Worm (Caenorhabditis elegans) whole organism, midembryonic: ENCODE data around the gene F36H12.5.

ENCODE experiments used
- cog-1 ChIP-seq: sonication (generic microtip); optimal IDR thresholded peaks from 2 replicates; lab custom pipeline; 2016; ENCODE audit warnings: missing genetic modification characterization, missing compliant biosample characterization
- flt-1 ChIP-seq: fragments of 200-800 bp; sonication (Bioruptor generic); IDR thresholded peaks from 2 replicates; pipeline ENCODE4 v1.3.6; 2022; ENCODE audit warnings: missing genetic modification characterization, missing compliant biosample characterization
- ref-1 ChIP-seq: fragments of 200-800 bp; sonication (Bioruptor generic); conservative IDR thresholded peaks from 2 replicates; pipeline ENCODE4 v1.3.6; 2022; ENCODE audit warnings: missing genetic modification reagents, missing genetic modification characterization, missing compliant biosample characterization

ce11 chrIV:5306040-5306439 is 39.5 kb downstream of the F36H12.5 start, which contains the start of gene ZK354.8:
- TF ChIP-seq flt-1 (GFP tag; lab: Robert Waterston, UW) (no peak), ref-1 (GFP tag; lab: Robert Waterston, UW) (no peak), cog-1 (tag; lab: Kevin White, UChicago) (no peak)
